Fruit fly (Drosophila melanogaster): ENCODE measurements around the gene AcCoAS.

Gene AcCoAS

dm6 chr3L:21236959-21237551 lies 43.0 kb downstream of the AcCoAS start:
- TF ChIP-seq eg (GFP tag; IDR thresholded peaks at IDR 0.05): peak; percentile 90
- TF ChIP-seq cyc (GFP tag; optimal IDR thresholded peaks at IDR 0.05): no peak
- no peak for TF ChIP-seq CG31627 (GFP tag; optimal IDR thresholded peaks at IDR 0.05)
- TF ChIP-seq CG8632 (GFP tag; optimal IDR thresholded peaks at IDR 0.05): no peak
- TF ChIP-seq Eip75B (GFP tag; optimal IDR thresholded peaks at IDR 0.05): no peak
- peak; percentile 4 for TF ChIP-seq achi (GFP tag; optimal IDR thresholded peaks at IDR 0.05)
- TF ChIP-seq vri (GFP tag; optimal IDR thresholded peaks at IDR 0.05): no peak
- TF ChIP-seq Hr39 (GFP tag; optimal IDR thresholded peaks at IDR 0.05): no peak
- peak; percentile 48 for TF ChIP-seq CG16779 (tag; optimal IDR thresholded peaks at IDR 0.05)
- no peak for TF ChIP-seq CG11762 (GFP tag; optimal IDR thresholded peaks at IDR 0.05; ENCODE audit: insufficient read depth)
- no peak for TF ChIP-seq Eip93F (GFP tag; optimal IDR thresholded peaks at IDR 0.05)
- TF ChIP-seq CG11294 (GFP tag; IDR thresholded peaks at IDR 0.05): 0 out of 2 replicates have a peak, but pooled peaks have one; percentile 17
- TF ChIP-seq Blimp-1 (GFP tag; optimal IDR thresholded peaks at IDR 0.05): no peak
- peak; percentile 83 for TF ChIP-seq Eip78C (GFP tag)
- no peak for TF ChIP-seq acj6 (GFP tag; optimal IDR thresholded peaks at IDR 0.05)
- no peak for TF ChIP-seq CG10631 (GFP tag; optimal IDR thresholded peaks at IDR 0.05)
- TF ChIP-seq CG9139 (GFP tag; optimal IDR thresholded peaks at IDR 0.05): no peak
- TF ChIP-seq Smox (GFP tag; optimal IDR thresholded peaks at IDR 0.05): no peak
- TF ChIP-seq fkh (GFP tag; optimal IDR thresholded peaks at IDR 0.05): no peak
- TF ChIP-seq CG11902 (GFP tag; optimal IDR thresholded peaks at IDR 0.05): no peak
- TF ChIP-seq Lpt (GFP tag; optimal IDR thresholded peaks at IDR 0.05): peak; percentile 75
- TF ChIP-seq svp (GFP tag): no peak
- peak; percentile 43 for TF ChIP-seq Hr4 (GFP tag; optimal IDR thresholded peaks at IDR 0.05)
- peak; percentile 85 for TF ChIP-seq CG8119 (GFP tag; IDR thresholded peaks at IDR 0.05)
- TF ChIP-seq CG8319 (GFP tag; optimal IDR thresholded peaks at IDR 0.05): no peak
- TF ChIP-seq CG3032 (tag; optimal IDR thresholded peaks at IDR 0.05): no peak
- no peak for TF ChIP-seq CG7368 (GFP tag; optimal IDR thresholded peaks at IDR 0.05)
- no peak for TF ChIP-seq dsx (GFP tag; optimal IDR thresholded peaks at IDR 0.05; ENCODE audit: poor library complexity, severe bottlenecking)
- TF ChIP-seq CG3919 (GFP tag; optimal IDR thresholded peaks at IDR 0.05): peak; percentile 26
- peak; percentile 6 for TF ChIP-seq CG6808 (GFP tag; optimal IDR thresholded peaks at IDR 0.05)
- no peak for TF ChIP-seq Met (GFP tag; optimal IDR thresholded peaks at IDR 0.05)
- TF ChIP-seq Ets21C (GFP tag; optimal IDR thresholded peaks at IDR 0.05): no peak
- TF ChIP-seq OdsH (GFP tag; optimal IDR thresholded peaks at IDR 0.05): peak; percentile 12
- no peak for TF ChIP-seq CG6854 (GFP tag; optimal IDR thresholded peaks at IDR 0.05)
- no peak for TF ChIP-seq fd59A (GFP tag; optimal IDR thresholded peaks at IDR 0.05)
- no peak for TF ChIP-seq ss (GFP tag; optimal IDR thresholded peaks at IDR 0.05)
- no peak for TF ChIP-seq Sox15 (GFP tag; optimal IDR thresholded peaks at IDR 0.05)
- TF ChIP-seq dac (GFP tag; optimal IDR thresholded peaks at IDR 0.05): no peak
- TF ChIP-seq CG4318 (GFP tag; optimal IDR thresholded peaks at IDR 0.05): no peak
- no peak for TF ChIP-seq lz (GFP tag; optimal IDR thresholded peaks at IDR 0.05)
- TF ChIP-seq pdm3 (GFP tag; optimal IDR thresholded peaks at IDR 0.05): no peak
- no peak for TF ChIP-seq spab (GFP tag; optimal IDR thresholded peaks at IDR 0.05)
- no peak for TF ChIP-seq esn (GFP tag; optimal IDR thresholded peaks at IDR 0.05)
- TF ChIP-seq CG6163 (GFP tag; IDR thresholded peaks at IDR 0.05): peak; percentile 69; the same call in 1 of the 3 replicates
- TF ChIP-seq CG1621 (tag; optimal IDR thresholded peaks at IDR 0.05): no peak
- no peak for TF ChIP-seq CG6792 (GFP tag; optimal IDR thresholded peaks at IDR 0.05)
- no peak for TF ChIP-seq CG34406 (GFP tag; optimal IDR thresholded peaks at IDR 0.05)
- TF ChIP-seq topi (GFP tag; optimal IDR thresholded peaks at IDR 0.05): no peak
- no peak for TF ChIP-seq Ets96B (tag; optimal IDR thresholded peaks at IDR 0.05)
- no peak for TF ChIP-seq Hr38 (GFP tag; optimal IDR thresholded peaks at IDR 0.05)
- peak; percentile 36 for TF ChIP-seq net (GFP tag; optimal IDR thresholded peaks at IDR 0.05)
- peak in 1 of 2 experiments; percentile 70 for TF ChIP-seq salr (GFP tag; optimal IDR thresholded peaks at IDR 0.05)

Measured in whole organism, prepupa.